Fruit fly (Drosophila melanogaster) ovary, adult (tissue): ENCODE results near the gene ras.
A peak's percentile ranks its signal among the peaks of the same experiment; 100 is the strongest.

Source experiments
- CG17801 ChIP-seq: fragments of 200-800 bp; optimal IDR thresholded peaks from 2 replicates; lab custom pipeline; 2019; ENCODE audit warnings: missing biosample characterization, mild to moderate bottlenecking, missing genetic modification characterization, moderate library complexity; ENCODE audit not compliant: partially characterized antibody

ras gene

dm6 chrX:10773562-10773961 lies 29.3 kb downstream of the ras start:
- TF ChIP-seq CG17801 (GFP tag; lab: Kevin White, UChicago): no peak

dm6 chrX:10774957-10775682 lies 30.8 kb downstream of the ras start:
- no peak for TF ChIP-seq CG17801 (GFP tag; lab: Kevin White, UChicago)

dm6 chrX:10775690-10776089 lies 31.4 kb downstream of the ras start:
- peak; percentile 73 for TF ChIP-seq CG17801 (GFP tag; lab: Kevin White, UChicago)

- no peak for TF ChIP-seq CG17801 (GFP tag; lab: Kevin White, UChicago)
Observed at dm6 chrX:10783374-10784064, 39.2 kb downstream of the ras start.

- no peak for TF ChIP-seq CG17801 (GFP tag; lab: Kevin White, UChicago)
Observed at dm6 chrX:10784330-10784778, 40.1 kb downstream of the ras start.

- no peak for TF ChIP-seq CG17801 (GFP tag; lab: Kevin White, UChicago)
Observed at dm6 chrX:10784812-10785638, 40.7 kb downstream of the ras start.

dm6 chrX:10785920-10786361 lies 41.6 kb downstream of the ras start:
- TF ChIP-seq CG17801 (GFP tag; lab: Kevin White, UChicago): no peak

- TF ChIP-seq CG17801 (GFP tag; lab: Kevin White, UChicago): no peak
Observed at dm6 chrX:10786443-10787097, 42.3 kb downstream of the ras start, which contains the start of the genes Ant2 and sesB. Gene Ant2 (minus strand): TSS chrX:10786907. Gene sesB (minus strand): TSS chrX:10786958.

dm6 chrX:10787352-10787751 lies 43.0 kb downstream of the ras start:
- no peak for TF ChIP-seq CG17801 (GFP tag; lab: Kevin White, UChicago)

- no peak for TF ChIP-seq CG17801 (GFP tag; lab: Kevin White, UChicago)
Observed at dm6 chrX:10789279-10789678, 45.0 kb downstream of the ras start.
